Worm (Caenorhabditis elegans) whole organism, midembryonic: ENCODE data around the gene Y57G11C.28.

ENCODE experiments used
- T22C8.4 ChIP-seq: fragments of 200-800 bp; sonication (Bioruptor generic); IDR thresholded peaks from 2 replicates; pipeline ENCODE4 v1.3.6; 2022; ENCODE audit warnings: missing genetic modification characterization, missing compliant biosample characterization
- cog-1 ChIP-seq: sonication (generic microtip); optimal IDR thresholded peaks from 2 replicates; lab custom pipeline; 2016; ENCODE audit warnings: missing genetic modification characterization, missing compliant biosample characterization
- med-1 ChIP-seq: sonication (generic microtip); optimal IDR thresholded peaks from 2 replicates; lab custom pipeline; 2017; ENCODE audit warnings: missing genetic modification characterization, mild to moderate bottlenecking, missing compliant biosample characterization, antibody characterized with exemption, missing genetic modification reagents; ENCODE audit not compliant: insufficient read depth
- ztf-23 ChIP-seq: fragments of 200-800 bp; sonication (Bioruptor generic); IDR thresholded peaks from 2 replicates; pipeline ENCODE4 v1.3.6; 2022; ENCODE audit warnings: missing genetic modification reagents, missing genetic modification characterization, missing compliant biosample characterization
- ztf-29 ChIP-seq: fragments of 200-800 bp; sonication (Bioruptor generic); IDR thresholded peaks from 2 replicates; pipeline ENCODE4 v1.3.6; 2022; ENCODE audit warnings: missing genetic modification reagents, missing genetic modification characterization, missing compliant biosample characterization

- TF ChIP-seq cog-1: no peak
- TF ChIP-seq ztf-29: no peak
- TF ChIP-seq ztf-23 (GFP tag; lab: Robert Waterston, UW): no peak
- TF ChIP-seq T22C8.4 (GFP tag; lab: Robert Waterston, UW): no peak
- no peak for TF ChIP-seq med-1
These were observed 20.9 kb downstream of the Y57G11C.28 start, which contains the start of gene Y41E3.22 for ce11 chrIV:14950468-14950867.
